Worm (Caenorhabditis elegans) whole organism, early embryonic: Measurements from ENCODE around the gene ins-11.

Experiments
- B0310.2 ChIP-seq: sonication (generic microtip); optimal IDR thresholded peaks from 2 replicates; lab custom pipeline; 2016; ENCODE audit warnings: mild to moderate bottlenecking, missing genetic modification characterization, missing compliant biosample characterization
- F13C5.2 ChIP-seq: sonication (generic microtip); optimal IDR thresholded peaks from 2 replicates; lab custom pipeline; 2017; ENCODE audit warnings: mild to moderate bottlenecking, missing genetic modification characterization, inconsistent platforms, missing compliant biosample characterization
- aly-1 ChIP-seq: sonication (generic microtip); optimal IDR thresholded peaks from 2 replicates; lab custom pipeline; 2016; ENCODE audit warnings: missing genetic modification characterization, missing compliant biosample characterization
- ama-1 ChIP-seq: fragments of 150-350 bp; optimal IDR thresholded peaks from 2 replicates; lab custom pipeline; 2014
- ceh-13 ChIP-seq: fragments of 200-800 bp; sonication (Bioruptor generic); optimal IDR thresholded peaks from 2 replicates; lab custom pipeline; 2018; ENCODE audit warnings: mild to moderate bottlenecking, missing genetic modification characterization, missing compliant biosample characterization
- ceh-36 ChIP-seq: sonication (generic microtip); optimal IDR thresholded peaks from 2 replicates; lab custom pipeline; 2016; ENCODE audit warnings: missing genetic modification characterization, inconsistent platforms, missing compliant biosample characterization
- ets-7 ChIP-seq: sonication (generic microtip); optimal IDR thresholded peaks from 2 replicates; lab custom pipeline; 2016; ENCODE audit warnings: missing genotype, missing genetic modification characterization, missing compliant biosample characterization
- flt-1 ChIP-seq: fragments of 200-800 bp; sonication (Bioruptor generic); IDR thresholded peaks from 2 replicates; pipeline ENCODE4 v1.3.6; 2022; ENCODE audit warnings: missing genetic modification characterization, missing compliant biosample characterization
- hmbx-1 ChIP-seq: sonication (generic microtip); optimal IDR thresholded peaks from 2 replicates; lab custom pipeline; 2016; ENCODE audit warnings: mild to moderate bottlenecking, missing genetic modification characterization, missing compliant biosample characterization
- hmg-4 ChIP-seq: fragments of 200-800 bp; sonication (Bioruptor generic); optimal IDR thresholded peaks from 2 replicates; lab custom pipeline; 2018; ENCODE audit warnings: mild to moderate bottlenecking, missing genetic modification characterization, missing compliant biosample characterization
- hnd-1 ChIP-seq: sonication (generic microtip); optimal IDR thresholded peaks from 2 replicates; lab custom pipeline; 2016; ENCODE audit warnings: missing genetic modification characterization, missing compliant biosample characterization
- pes-1 ChIP-seq: fragments of 200-800 bp; sonication (Bioruptor generic); IDR thresholded peaks from 2 replicates; pipeline ENCODE4 v1.3.6; 2022; ENCODE audit warnings: missing genetic modification reagents, missing genetic modification characterization, missing compliant biosample characterization
- scrt-1 ChIP-seq: fragments of 200-800 bp; sonication (Bioruptor generic); IDR thresholded peaks from 2 replicates; pipeline ENCODE4 v1.3.6; 2022; ENCODE audit warnings: missing genetic modification characterization, missing compliant biosample characterization
- sea-1 ChIP-seq: fragments of 200-800 bp; sonication (Bioruptor generic); conservative IDR thresholded peaks from 2 replicates; pipeline ENCODE4 v1.3.6; 2022; ENCODE audit warnings: missing genetic modification characterization, missing compliant biosample characterization
- tbx-11 ChIP-seq: fragments of 200-800 bp; sonication (Bioruptor generic); IDR thresholded peaks from 2 replicates; pipeline ENCODE4 v1.3.6; 2022; ENCODE audit warnings: missing genetic modification characterization, missing compliant biosample characterization
- tbx-37 ChIP-seq: fragments of 200-800 bp; sonication (Bioruptor generic); conservative IDR thresholded peaks from 2 replicates; pipeline ENCODE4 v1.3.6; 2022; ENCODE audit warnings: missing genetic modification reagents, missing genetic modification characterization, missing compliant biosample characterization
- tra-4 ChIP-seq: sonication (generic microtip); optimal IDR thresholded peaks from 2 replicates; lab custom pipeline; 2017; ENCODE audit warnings: missing genetic modification characterization, missing compliant biosample characterization

ins-11 gene

DNA sequence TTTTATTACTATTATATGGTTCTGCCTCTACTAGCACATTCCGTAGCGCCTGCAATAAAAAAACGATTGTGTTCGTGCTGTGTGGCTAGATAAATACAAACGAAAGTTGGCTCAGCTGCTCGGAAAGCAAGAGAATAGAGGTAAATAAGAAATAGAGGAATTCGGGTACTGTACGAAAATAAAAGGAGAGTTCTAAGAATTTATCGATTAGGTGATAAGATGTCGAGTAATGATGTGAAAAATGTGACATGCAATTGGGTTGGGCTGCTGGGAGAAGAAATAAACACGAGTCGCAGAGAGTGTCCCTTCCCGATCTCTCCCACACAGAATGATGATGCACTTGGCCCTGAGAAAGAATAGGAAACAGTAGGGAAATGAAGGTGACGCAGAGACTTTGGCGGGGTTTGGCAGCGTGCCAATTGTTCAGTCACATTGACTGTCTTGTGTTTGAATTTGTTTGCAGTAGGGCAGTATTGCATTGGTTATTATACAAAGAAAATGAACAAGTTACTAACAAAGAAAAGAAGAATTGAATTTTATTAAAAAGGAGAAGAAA, 36.9 kb downstream of the ins-11 start, which contains the start of gene cdc-14:
Gene cdc-14 (minus strand): TSS at position 51 of the 556 bp plus-strand sequence.
- TF ChIP-seq ceh-13 (GFP tag; lab: Kevin White, UChicago) (no peak), hmg-4 (peak; percentile 63), F13C5.2 (tag; lab: Kevin White, UChicago) (peak; percentile 75)

DNA sequence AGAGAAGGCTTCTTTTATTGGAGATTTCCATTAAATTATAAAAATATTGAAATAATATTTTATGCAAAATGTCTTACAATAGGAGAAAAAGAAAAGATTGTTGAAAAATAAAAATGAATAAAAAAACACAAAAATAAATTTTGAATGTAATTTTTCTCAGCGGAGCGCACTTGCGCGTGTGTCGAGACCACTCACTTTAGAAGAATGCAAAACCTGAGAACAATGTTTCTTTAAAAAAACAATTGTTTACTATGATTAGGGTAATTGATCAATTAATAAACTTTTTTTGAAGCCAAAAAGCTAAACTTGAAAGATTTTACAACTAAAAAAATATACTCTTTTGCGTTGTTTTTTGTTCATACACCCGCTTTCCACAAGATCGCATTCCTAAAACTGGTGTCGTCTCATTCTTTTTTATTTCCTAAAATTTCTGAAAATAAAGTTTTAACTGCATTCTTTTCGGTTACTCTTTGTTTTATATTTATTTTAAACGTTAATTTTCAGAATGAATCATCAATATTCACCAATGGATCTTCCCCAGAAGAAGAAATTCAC, 37.8 kb downstream of the ins-11 start, which contains the start of gene ttc-4:
Gene ttc-4 (plus strand): TSS at position 505 of the 555 bp plus-strand sequence.
- TF ChIP-seq flt-1 (GFP tag; lab: Robert Waterston, UW): no peak
- peak; percentile 56 for TF ChIP-seq pes-1 (GFP tag; lab: Robert Waterston, UW)
- peak; percentile 19 for TF ChIP-seq ets-7 (tag; lab: Kevin White, UChicago)

DNA sequence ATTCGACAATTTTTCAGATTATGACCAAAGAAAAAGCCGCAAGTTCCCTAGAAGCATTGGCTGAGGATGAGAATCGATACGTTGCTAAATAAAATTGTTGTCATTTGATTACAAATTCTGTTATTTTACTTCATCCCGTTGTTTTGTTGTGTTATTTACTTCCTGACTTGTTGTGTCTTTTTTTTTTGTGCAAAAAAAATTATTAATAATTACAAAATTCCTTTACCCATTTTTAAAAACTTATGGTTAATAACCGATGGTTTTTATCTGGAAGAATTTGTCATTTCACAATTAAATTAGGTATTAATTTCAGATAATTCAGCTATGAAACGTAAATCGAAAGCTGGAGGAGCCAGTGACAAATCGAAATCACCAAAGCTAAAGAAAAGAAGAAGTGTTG, 39.7 kb downstream of the ins-11 start, which contains the start of gene C17G10.1:
Gene C17G10.1 (plus strand): TSS at position 301 of the 400 bp plus-strand sequence.
- no peak for TF ChIP-seq ets-7 (tag; lab: Kevin White, UChicago)
- no peak for TF ChIP-seq tbx-37
- TF ChIP-seq hmbx-1 (tag; lab: Kevin White, UChicago): no peak
- TF ChIP-seq aly-1 (tag; lab: Kevin White, UChicago): no peak
- TF ChIP-seq hmg-4: no peak
- TF ChIP-seq pes-1 (GFP tag; lab: Robert Waterston, UW): no peak
- no peak for TF ChIP-seq tra-4
- no peak for TF ChIP-seq F13C5.2 (tag; lab: Kevin White, UChicago)

DNA sequence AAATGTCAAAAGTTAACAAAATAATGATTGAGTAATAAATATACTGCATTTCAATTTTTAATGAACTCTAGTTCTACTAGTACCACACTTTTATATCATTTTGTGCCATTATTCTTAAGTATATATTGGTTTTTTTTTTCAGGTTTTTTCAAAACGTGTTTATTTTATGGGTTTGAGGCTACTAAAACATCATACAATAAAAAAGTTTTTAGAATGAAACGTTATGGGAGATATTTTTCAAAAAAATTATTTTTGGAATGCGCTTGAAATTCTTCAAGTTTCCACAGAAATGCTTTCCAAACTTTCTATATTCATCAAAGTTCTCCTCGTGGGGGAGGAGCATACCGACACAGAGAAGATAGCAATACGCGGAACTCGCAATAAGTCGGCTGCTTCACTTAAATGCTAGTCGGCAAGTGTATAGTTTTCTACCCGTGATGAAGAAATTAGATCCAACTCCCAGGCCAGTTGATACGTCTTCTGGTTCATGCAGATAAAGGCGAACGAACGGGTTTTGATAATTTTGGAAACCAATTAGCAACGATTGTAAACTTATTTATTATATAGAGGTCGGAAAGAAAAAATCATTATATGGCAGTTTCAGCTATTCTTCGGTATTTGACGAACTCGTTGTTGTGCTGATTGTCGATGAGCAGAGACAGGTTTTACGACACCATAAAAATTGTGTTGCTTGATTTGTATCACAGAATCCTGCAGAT, 43.0 kb downstream of the ins-11 start, which contains the start of gene C17G10.10:
Gene C17G10.10 (minus strand): TSS at position 51 of the 719 bp plus-strand sequence.
- 0 out of 2 replicates have a peak, but pooled peaks have one; percentile 38 for TF ChIP-seq sea-1 (GFP tag; lab: Robert Waterston, UW)
- TF ChIP-seq tbx-11 (GFP tag; lab: Robert Waterston, UW): no peak
- TF ChIP-seq hmg-4: no peak
- no peak for TF ChIP-seq F13C5.2 (tag; lab: Kevin White, UChicago)

DNA sequence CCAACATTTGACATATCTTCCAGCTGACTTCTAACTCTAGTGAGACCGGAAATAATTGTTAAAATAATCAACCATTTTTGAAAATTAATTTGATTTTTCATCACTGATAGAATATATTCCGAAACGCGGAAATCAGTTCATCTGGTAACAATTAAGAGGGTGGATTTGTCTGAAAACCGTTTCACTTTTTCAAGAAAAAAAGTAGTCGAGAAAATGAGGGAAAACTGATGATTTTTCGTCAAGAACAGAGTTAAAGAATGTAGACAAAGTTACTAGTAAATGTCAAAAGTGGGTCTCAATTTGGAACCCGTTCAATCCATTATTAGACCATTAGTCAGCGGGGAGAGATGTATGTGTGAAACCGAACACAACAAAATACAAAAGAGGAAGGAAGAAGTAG, 46.7 kb downstream of the ins-11 start, which contains the start of gene C17G10.6:
Gene C17G10.6 (minus strand): TSS at position 101 of the 400 bp plus-strand sequence.
- no peak for TF ChIP-seq hmg-4
- TF ChIP-seq scrt-1 (GFP tag; lab: Robert Waterston, UW): no peak
- TF ChIP-seq B0310.2: no peak
- no peak for TF ChIP-seq ceh-36
- no peak for TF ChIP-seq tbx-37
- no peak for TF ChIP-seq F13C5.2 (tag; lab: Kevin White, UChicago)
- TF ChIP-seq ceh-13 (GFP tag; lab: Kevin White, UChicago): no peak
- no peak for TF ChIP-seq sea-1 (GFP tag; lab: Robert Waterston, UW)
- TF ChIP-seq ama-1: no peak
- no peak for TF ChIP-seq tra-4
- TF ChIP-seq hnd-1: no peak
- TF ChIP-seq pes-1 (GFP tag; lab: Robert Waterston, UW): no peak
- no peak for TF ChIP-seq hmbx-1 (tag; lab: Kevin White, UChicago)

DNA sequence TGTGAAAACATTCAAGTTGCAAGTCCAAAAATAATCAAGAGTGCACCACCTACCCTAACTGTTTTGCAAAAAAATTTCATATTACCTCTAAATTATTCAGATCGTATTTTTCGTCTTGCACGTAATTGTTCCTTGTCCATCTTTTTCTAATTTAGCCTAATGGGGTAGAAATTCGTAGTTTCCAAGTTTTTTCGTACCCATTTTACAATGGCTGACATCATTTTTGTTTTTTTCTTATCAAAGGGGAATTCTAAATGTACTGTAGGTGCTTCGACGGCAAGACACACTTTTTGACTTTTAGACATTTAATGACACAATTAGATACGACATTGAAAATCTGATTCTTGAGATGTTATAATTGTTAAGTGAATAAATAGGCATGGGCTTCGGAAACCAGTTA, 47.9 kb downstream of the ins-11 start:
- no peak for TF ChIP-seq ama-1
- no peak for TF ChIP-seq sea-1 (GFP tag; lab: Robert Waterston, UW)
- no peak for TF ChIP-seq ets-7 (tag; lab: Kevin White, UChicago)
- no peak for TF ChIP-seq B0310.2
- no peak for TF ChIP-seq flt-1 (GFP tag; lab: Robert Waterston, UW)
- no peak for TF ChIP-seq ceh-36
- no peak for TF ChIP-seq hmbx-1 (tag; lab: Kevin White, UChicago)
- no peak for TF ChIP-seq F13C5.2 (tag; lab: Kevin White, UChicago)
- no peak for TF ChIP-seq pes-1 (GFP tag; lab: Robert Waterston, UW)
- TF ChIP-seq tbx-11 (GFP tag; lab: Robert Waterston, UW): no peak
- no peak for TF ChIP-seq hnd-1

DNA sequence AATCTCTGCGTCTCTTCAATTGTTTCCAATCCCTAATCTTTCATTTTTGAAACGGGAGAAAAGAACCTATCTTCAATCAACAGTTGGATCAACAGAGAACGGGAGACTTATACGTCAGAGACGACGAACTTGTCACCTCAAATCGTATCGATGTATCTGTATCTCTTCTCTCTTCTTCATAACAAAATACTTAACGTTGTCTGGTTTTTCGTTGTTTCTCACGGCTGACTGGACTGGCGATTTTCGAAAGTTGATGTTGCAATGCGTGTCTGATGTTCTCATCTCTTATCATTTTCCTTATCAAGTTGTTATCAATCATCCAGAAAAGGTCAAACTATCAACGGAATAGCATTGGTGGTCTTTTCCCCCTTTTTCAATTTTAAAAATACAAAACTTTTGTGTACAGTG, 49.0 kb downstream of the ins-11 start:
- TF ChIP-seq hnd-1 (no peak), ets-7 (tag; lab: Kevin White, UChicago) (no peak), tra-4 (no peak), B0310.2 (no peak), scrt-1 (GFP tag; lab: Robert Waterston, UW) (no peak), sea-1 (GFP tag; lab: Robert Waterston, UW) (no peak), aly-1 (tag; lab: Kevin White, UChicago) (no peak), F13C5.2 (tag; lab: Kevin White, UChicago) (no peak), tbx-37 (no peak), tbx-11 (GFP tag; lab: Robert Waterston, UW) (no peak), hmg-4 (no peak), flt-1 (GFP tag; lab: Robert Waterston, UW) (no peak), hmbx-1 (tag; lab: Kevin White, UChicago) (no peak)
